Worm (Caenorhabditis elegans) whole organism, mixed stage, embryonic: ENCODE measurements around the gene sru-6.

Experiments
- M03D4.4 ChIP-seq: sonication (generic microtip); optimal IDR thresholded peaks from 2 replicates; lab custom pipeline; 2017; ENCODE audit warnings: mild to moderate bottlenecking, missing genetic modification characterization, missing compliant biosample characterization
- bed-3 ChIP-seq: fragments of 200-800 bp; sonication (Bioruptor generic); optimal IDR thresholded peaks from 3 replicates; lab custom pipeline; 2018; ENCODE audit warnings: mild to moderate bottlenecking, missing genetic modification characterization, moderate library complexity, missing compliant biosample characterization
- blmp-1 ChIP-seq: fragments of 150-350 bp; optimal IDR thresholded peaks from 2 replicates; lab custom pipeline; 2014; ENCODE audit warnings: missing biosample characterization, missing genetic modification characterization
- ceh-39 ChIP-seq: fragments of 150-350 bp; optimal IDR thresholded peaks from 2 replicates; lab custom pipeline; 2014; ENCODE audit warnings: missing biosample characterization, missing genetic modification characterization
- ceh-43 ChIP-seq: fragments of 200-800 bp; sonication (Bioruptor generic); optimal IDR thresholded peaks from 2 replicates; lab custom pipeline; 2018; ENCODE audit warnings: mild to moderate bottlenecking, missing genetic modification characterization, moderate library complexity, missing compliant biosample characterization
- ceh-83 ChIP-seq: fragments of 200-800 bp; sonication (Bioruptor generic); optimal IDR thresholded peaks from 2 replicates; lab custom pipeline; 2018; ENCODE audit warnings: mild to moderate bottlenecking, missing genetic modification characterization, missing compliant biosample characterization
- ces-1 ChIP-seq: fragments of 150-350 bp; optimal IDR thresholded peaks from 2 replicates; lab custom pipeline; 2014; ENCODE audit warnings: missing biosample characterization, missing genetic modification reagents, missing genetic modification characterization
- cnd-1 ChIP-seq: fragments of 200-800 bp; sonication (Bioruptor generic); optimal IDR thresholded peaks from 2 replicates; lab custom pipeline; 2018; ENCODE audit warnings: mild to moderate bottlenecking, missing genetic modification characterization, missing compliant biosample characterization
- drap-1 ChIP-seq: fragments of 200-800 bp; sonication (Bioruptor generic); optimal IDR thresholded peaks from 3 replicates; lab custom pipeline; 2018; ENCODE audit warnings: mild to moderate bottlenecking, missing genetic modification characterization, missing compliant biosample characterization
- elt-1 ChIP-seq: sonication (generic microtip); optimal IDR thresholded peaks from 2 replicates; lab custom pipeline; 2017; ENCODE audit warnings: missing genetic modification characterization, mild to moderate bottlenecking, missing compliant biosample characterization, antibody characterized with exemption, moderate library complexity, borderline replicate concordance; ENCODE audit not compliant: insufficient read depth
- elt-3 ChIP-seq: fragments of 150-350 bp; optimal IDR thresholded peaks from 2 replicates; lab custom pipeline; 2014; ENCODE audit warnings: missing biosample characterization, missing genetic modification characterization
- flh-1 ChIP-seq: fragments of 200-800 bp; sonication (Bioruptor generic); optimal IDR thresholded peaks from 2 replicates; lab custom pipeline; 2018; ENCODE audit warnings: mild to moderate bottlenecking, missing genetic modification characterization, moderate library complexity, missing compliant biosample characterization
- ham-2 ChIP-seq: fragments of 200-800 bp; sonication (Bioruptor generic); optimal IDR thresholded peaks from 2 replicates; lab custom pipeline; 2018; ENCODE audit warnings: mild to moderate bottlenecking, missing genetic modification characterization, missing compliant biosample characterization
- hlh-1 ChIP-seq: fragments of 150-350 bp; optimal IDR thresholded peaks from 2 replicates; lab custom pipeline; 2014; ENCODE audit warnings: missing biosample characterization, missing genetic modification reagents, missing genetic modification characterization
- lin-13 ChIP-seq: fragments of 150-350 bp; optimal IDR thresholded peaks from 2 replicates; lab custom pipeline; 2014; ENCODE audit warnings: missing biosample characterization, missing genetic modification characterization
- lin-32 ChIP-seq: fragments of 200-800 bp; sonication (Bioruptor generic); optimal IDR thresholded peaks from 2 replicates; lab custom pipeline; 2018; ENCODE audit warnings: mild to moderate bottlenecking, missing genetic modification characterization, missing compliant biosample characterization
- lsy-2 ChIP-seq: fragments of 150-350 bp; optimal IDR thresholded peaks from 2 replicates; lab custom pipeline; 2014; ENCODE audit warnings: missing biosample characterization, missing genetic modification characterization
- mab-5 ChIP-seq: fragments of 150-350 bp; optimal IDR thresholded peaks from 2 replicates; lab custom pipeline; 2014; ENCODE audit warnings: missing biosample characterization, missing genetic modification characterization
- mep-1 ChIP-seq: fragments of 150-350 bp; optimal IDR thresholded peaks from 2 replicates; lab custom pipeline; 2017; ENCODE audit warnings: missing biosample characterization, missing genetic modification reagents, missing genetic modification characterization, inconsistent platforms
- mls-2 ChIP-seq: sonication (generic microtip); optimal IDR thresholded peaks from 2 replicates; lab custom pipeline; 2016; ENCODE audit warnings: mild to moderate bottlenecking, missing genetic modification characterization, moderate library complexity, missing compliant biosample characterization
- nhr-12 ChIP-seq: fragments of 150-350 bp; optimal IDR thresholded peaks from 2 replicates; lab custom pipeline; 2014; ENCODE audit warnings: missing biosample characterization, missing genetic modification characterization
- nhr-2 ChIP-seq: fragments of 150-350 bp; optimal IDR thresholded peaks from 2 replicates; lab custom pipeline; 2014; ENCODE audit warnings: missing biosample characterization, missing genetic modification characterization
- nhr-237 ChIP-seq: fragments of 150-350 bp; optimal IDR thresholded peaks from 2 replicates; lab custom pipeline; 2014; ENCODE audit warnings: missing biosample characterization, missing genetic modification characterization
- nhr-28 ChIP-seq: fragments of 150-350 bp; optimal IDR thresholded peaks from 2 replicates; lab custom pipeline; 2014; ENCODE audit warnings: missing biosample characterization, missing genetic modification characterization
- nhr-76 ChIP-seq: sonication (generic microtip); optimal IDR thresholded peaks from 2 replicates; lab custom pipeline; 2017; ENCODE audit warnings: missing biosample characterization, missing genetic modification characterization
- sem-2 ChIP-seq: fragments of 200-800 bp; sonication (Bioruptor generic); optimal IDR thresholded peaks from 2 replicates; lab custom pipeline; 2018; ENCODE audit warnings: mild to moderate bottlenecking, missing genetic modification characterization, missing compliant biosample characterization
- snpc-4 ChIP-seq: fragments of 150-350 bp; optimal IDR thresholded peaks from 2 replicates; lab custom pipeline; 2014; ENCODE audit warnings: missing biosample characterization, missing genetic modification characterization
- sptf-1 ChIP-seq: sonication (generic microtip); optimal IDR thresholded peaks from 2 replicates; lab custom pipeline; 2017; ENCODE audit warnings: mild to moderate bottlenecking, missing genetic modification characterization, moderate library complexity, missing compliant biosample characterization
- tbx-8 ChIP-seq: fragments of 200-800 bp; sonication (Bioruptor generic); optimal IDR thresholded peaks from 2 replicates; lab custom pipeline; 2018; ENCODE audit warnings: mild to moderate bottlenecking, missing genetic modification characterization, moderate library complexity, missing compliant biosample characterization
- unc-39 ChIP-seq: fragments of 150-350 bp; optimal IDR thresholded peaks from 2 replicates; lab custom pipeline; 2014; ENCODE audit warnings: missing biosample characterization, missing genetic modification characterization
- unc-62 ChIP-seq: fragments of 150-350 bp; optimal IDR thresholded peaks from 2 replicates; lab custom pipeline; 2014; ENCODE audit warnings: missing biosample characterization, missing genetic modification reagents, missing genetic modification characterization
- zip-8 ChIP-seq: fragments of 150-350 bp; optimal IDR thresholded peaks from 2 replicates; lab custom pipeline; 2014; ENCODE audit warnings: missing biosample characterization, missing genetic modification characterization

sru-6 gene

ce11 chrIV:9480936-9481335 lies 9.5 kb upstream of the sru-6 start, which contains the start of gene cng-3:
Gene cng-3 (minus strand): TSS chrIV:9481037.
- TF ChIP-seq nhr-12 (no peak), ham-2 (GFP tag; lab: Kevin White, UChicago) (no peak), cnd-1 (tag; lab: Kevin White, UChicago) (no peak), nhr-28 (tag; lab: Kevin White, UChicago) (no peak), sem-2 (GFP tag; lab: Kevin White, UChicago) (no peak), elt-1 (tag; lab: Kevin White, UChicago) (no peak), lin-13 (no peak), mep-1 (tag; lab: Kevin White, UChicago) (no peak), drap-1 (GFP tag; lab: Kevin White, UChicago) (no peak), nhr-2 (tag; lab: Kevin White, UChicago) (no peak), nhr-76 (tag; lab: Kevin White, UChicago) (no peak)

ce11 chrIV:9485040-9485439 lies 5.4 kb upstream of the sru-6 start, which contains the start of gene gadr-2:
Gene gadr-2 (minus strand): TSS chrIV:9485140.
- no peak for TF ChIP-seq nhr-76 (tag; lab: Kevin White, UChicago)
- no peak for TF ChIP-seq mep-1 (tag; lab: Kevin White, UChicago)
- TF ChIP-seq unc-62 (GFP tag; lab: Kevin White, UChicago) = no peak
- no peak for TF ChIP-seq lsy-2 (tag; lab: Kevin White, UChicago)
- TF ChIP-seq bed-3 (GFP tag; lab: Kevin White, UChicago) = no peak
- no peak for TF ChIP-seq hlh-1
- TF ChIP-seq M03D4.4 = no peak
- no peak for TF ChIP-seq elt-3 (tag; lab: Kevin White, UChicago)
- no peak for TF ChIP-seq nhr-237 (tag; lab: Kevin White, UChicago)
- TF ChIP-seq elt-1 (tag; lab: Kevin White, UChicago) = no peak
- TF ChIP-seq sem-2 (GFP tag; lab: Kevin White, UChicago) = no peak
- no peak for TF ChIP-seq nhr-28 (tag; lab: Kevin White, UChicago)
- TF ChIP-seq flh-1 (GFP tag; lab: Kevin White, UChicago) = no peak
- TF ChIP-seq ceh-39 (tag; lab: Kevin White, UChicago) = no peak
- no peak for TF ChIP-seq sptf-1 (tag; lab: Kevin White, UChicago)
- TF ChIP-seq blmp-1 = no peak
- TF ChIP-seq tbx-8 (GFP tag; lab: Kevin White, UChicago) = no peak
- TF ChIP-seq mls-2 (tag; lab: Kevin White, UChicago) = no peak
- no peak for TF ChIP-seq nhr-12
- TF ChIP-seq lin-32 (GFP tag; lab: Kevin White, UChicago) = no peak
- TF ChIP-seq, all 35 proteins: peak for 0

- TF ChIP-seq mls-2 (tag; lab: Kevin White, UChicago) (no peak), cnd-1 (tag; lab: Kevin White, UChicago) (no peak), hlh-1 (no peak), nhr-237 (tag; lab: Kevin White, UChicago) (no peak), ceh-43 (no peak), lsy-2 (tag; lab: Kevin White, UChicago) (no peak), sem-2 (GFP tag; lab: Kevin White, UChicago) (no peak), zip-8 (tag; lab: Kevin White, UChicago) (no peak), ces-1 (GFP tag; lab: Kevin White, UChicago) (no peak), nhr-76 (tag; lab: Kevin White, UChicago) (no peak), nhr-12 (no peak), nhr-28 (tag; lab: Kevin White, UChicago) (no peak), ceh-83 (GFP tag; lab: Kevin White, UChicago) (no peak), flh-1 (GFP tag; lab: Kevin White, UChicago) (no peak), ceh-39 (tag; lab: Kevin White, UChicago) (no peak), unc-62 (GFP tag; lab: Kevin White, UChicago) (no peak), bed-3 (GFP tag; lab: Kevin White, UChicago) (no peak), snpc-4 (tag; lab: Kevin White, UChicago) (no peak)
These were observed 4.4 kb upstream of the sru-6 start, which contains the start of gene sru-2 for ce11 chrIV:9485972-9486371. Gene sru-2 (plus strand): TSS chrIV:9486272.

ce11 chrIV:9486779-9487178 lies 3.6 kb upstream of the sru-6 start:
- no peak for TF ChIP-seq unc-62 (GFP tag; lab: Kevin White, UChicago)
- TF ChIP-seq ceh-39 (tag; lab: Kevin White, UChicago) = no peak
- TF ChIP-seq nhr-76 (tag; lab: Kevin White, UChicago) = no peak
- TF ChIP-seq mab-5 (tag; lab: Kevin White, UChicago) = no peak
- no peak for TF ChIP-seq lsy-2 (tag; lab: Kevin White, UChicago)
- no peak for TF ChIP-seq unc-39
- no peak for TF ChIP-seq hlh-1
- TF ChIP-seq lin-13 = no peak
- TF ChIP-seq drap-1 (GFP tag; lab: Kevin White, UChicago) = no peak
- TF ChIP-seq sptf-1 (tag; lab: Kevin White, UChicago) = no peak
- TF ChIP-seq nhr-2 (tag; lab: Kevin White, UChicago) = no peak
- TF ChIP-seq elt-1 (tag; lab: Kevin White, UChicago) = no peak
- TF ChIP-seq, all 35 proteins: peak for 0
